Fruit fly (Drosophila melanogaster): ENCODE data around the gene CG5854.

The CG5854 gene

dm6 chr3R:23909347-23909862 is 24.3 kb upstream of the CG5854 start (continued):
- TF ChIP-seq kni (GFP tag; optimal IDR thresholded peaks at IDR 0.05) (peak; percentile 15), CG32767 (GFP tag; IDR thresholded peaks at IDR 0.05) (0 out of 2 replicates have a peak, but pooled peaks have one; percentile 31), tll (GFP tag; optimal IDR thresholded peaks at IDR 0.05) (no peak), jumu (GFP tag; optimal IDR thresholded peaks at IDR 0.05) (no peak), lab (GFP tag; optimal IDR thresholded peaks at IDR 0.05) (peak; percentile 69), CG13287 (GFP tag; IDR thresholded peaks at IDR 0.05; ENCODE audit: partially characterized antibody) (no peak), CG3407 (GFP tag; optimal IDR thresholded peaks at IDR 0.05) (peak; percentile 7), CG11560 (tag; IDR thresholded peaks at IDR 0.05) (no peak), Atf-2 (GFP tag; optimal IDR thresholded peaks at IDR 0.05) (no peak), CG3838 (GFP tag; optimal IDR thresholded peaks at IDR 0.05) (no peak), gsb (GFP tag; IDR thresholded peaks at IDR 0.05) (no peak), Bgb (GFP tag; IDR thresholded peaks at IDR 0.05; ENCODE audit: partially characterized antibody) (no peak), crc (GFP tag; optimal IDR thresholded peaks at IDR 0.05) (no peak), sens (GFP tag) (peak; percentile 83), CG17328 (GFP tag; IDR thresholded peaks at IDR 0.05) (0 out of 2 replicates have a peak, but pooled peaks have one; percentile 25), tio (GFP tag; optimal IDR thresholded peaks at IDR 0.05) (no peak), maf-S (GFP tag; optimal IDR thresholded peaks at IDR 0.05) (no peak), BEAF-32 (GFP tag; optimal IDR thresholded peaks at IDR 0.05) (no peak), CG9727 (GFP tag; optimal IDR thresholded peaks at IDR 0.05) (no peak), CG1233 (GFP tag; optimal IDR thresholded peaks at IDR 0.05) (peak; percentile 38), CG11456 (GFP tag; IDR thresholded peaks at IDR 0.05) (no peak), CG8478 (optimal IDR thresholded peaks at IDR 0.05) (no peak), pita (GFP tag; optimal IDR thresholded peaks at IDR 0.05) (no peak), gro (GFP tag; optimal IDR thresholded peaks at IDR 0.05) (no peak), CG31224 (GFP tag; IDR thresholded peaks at IDR 0.05) (no peak), ewg (GFP tag; optimal IDR thresholded peaks at IDR 0.05) (no peak), CG8281 (tag; optimal IDR thresholded peaks at IDR 0.05) (peak; percentile 31), CG13894 (tag; optimal IDR thresholded peaks at IDR 0.05) (no peak), CG2129 (GFP tag; IDR thresholded peaks at IDR 0.05; ENCODE audit: partially characterized antibody) (no peak), CG10543 (GFP tag; optimal IDR thresholded peaks at IDR 0.05) (peak; percentile 60), CG13624 (GFP tag; optimal IDR thresholded peaks at IDR 0.05) (no peak), CG7745 (tag; optimal IDR thresholded peaks at IDR 0.05) (no peak), Ptx1 (GFP tag; IDR thresholded peaks at IDR 0.05) (0 out of 2 replicates have a peak, but pooled peaks have one; percentile 15), CG7372 (GFP tag; IDR thresholded peaks at IDR 0.05) (no peak), croc (GFP tag; conservative IDR thresholded peaks at IDR 0.05) (no peak), unpg (GFP tag; optimal IDR thresholded peaks at IDR 0.05) (peak; percentile 17), bigmax (GFP tag; optimal IDR thresholded peaks at IDR 0.05) (no peak), Spps (tag; optimal IDR thresholded peaks at IDR 0.05) (no peak), Jarid2 (GFP tag; optimal IDR thresholded peaks at IDR 0.05) (peak; percentile 3), insv (GFP tag; optimal IDR thresholded peaks at IDR 0.05) (no peak), Lpt (GFP tag; optimal IDR thresholded peaks at IDR 0.05) (no peak), CG2199 (GFP tag; IDR thresholded peaks at IDR 0.05) (no peak), nau (GFP tag; optimal IDR thresholded peaks at IDR 0.05) (peak; percentile 80), CG15514 (GFP tag; optimal IDR thresholded peaks at IDR 0.05) (peak; percentile 61), CG10431 (GFP tag; optimal IDR thresholded peaks at IDR 0.05) (peak; percentile 6), disco-r (GFP tag; optimal IDR thresholded peaks at IDR 0.05) (no peak), nom (GFP tag; optimal IDR thresholded peaks at IDR 0.05) (peak; percentile 31), sug (tag; optimal IDR thresholded peaks at IDR 0.05) (no peak), ranshi (GFP tag; IDR thresholded peaks at IDR 0.05) (peak; percentile 31; the same call in 1 of the 2 replicates), CG1024 (GFP tag; IDR thresholded peaks at IDR 0.05) (no peak)
